Worm (Caenorhabditis elegans): ENCODE data around the gene F31E3.2.

F31E3.2 gene

DNA sequence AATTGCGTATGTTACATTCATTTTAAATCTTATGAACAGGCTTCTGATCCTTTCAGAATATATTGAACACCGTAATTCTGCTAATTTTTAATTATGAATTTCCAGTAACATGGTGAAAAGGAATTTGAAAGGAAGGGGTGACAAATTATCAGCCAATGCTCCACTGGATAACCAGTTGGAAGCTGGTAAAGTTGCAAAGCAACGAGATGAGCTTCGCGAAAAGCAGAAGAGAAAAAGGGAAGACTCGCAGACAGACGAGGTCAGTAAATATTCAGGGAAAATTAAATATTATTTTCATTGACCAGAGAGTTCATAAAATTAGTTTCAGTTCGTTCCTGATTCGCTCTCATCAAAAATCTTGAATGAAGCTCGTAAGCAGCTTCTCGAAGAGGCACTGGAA is 41.9 kb upstream of the F31E3.2 start, which contains the start of gene byn-1:
byn-1 (plus strand) TSS at position 106 of the 400 bp plus-strand sequence.
- no peak for TF ChIP-seq F13H6.1 (tag; optimal IDR thresholded peaks at IDR 0.05)
- no peak for TF ChIP-seq fos-1 (tag; optimal IDR thresholded peaks at IDR 0.05)
- no peak for TF ChIP-seq nhr-10 (tag; optimal IDR thresholded peaks at IDR 0.05)
- TF ChIP-seq ama-1 (optimal IDR thresholded peaks at IDR 0.05) = no peak
- TF ChIP-seq ceh-16 (tag; optimal IDR thresholded peaks at IDR 0.05) = no peak
- TF ChIP-seq sem-4 (tag; optimal IDR thresholded peaks at IDR 0.05) = no peak
- TF ChIP-seq nhr-21 (tag; optimal IDR thresholded peaks at IDR 0.05) = no peak

DNA sequence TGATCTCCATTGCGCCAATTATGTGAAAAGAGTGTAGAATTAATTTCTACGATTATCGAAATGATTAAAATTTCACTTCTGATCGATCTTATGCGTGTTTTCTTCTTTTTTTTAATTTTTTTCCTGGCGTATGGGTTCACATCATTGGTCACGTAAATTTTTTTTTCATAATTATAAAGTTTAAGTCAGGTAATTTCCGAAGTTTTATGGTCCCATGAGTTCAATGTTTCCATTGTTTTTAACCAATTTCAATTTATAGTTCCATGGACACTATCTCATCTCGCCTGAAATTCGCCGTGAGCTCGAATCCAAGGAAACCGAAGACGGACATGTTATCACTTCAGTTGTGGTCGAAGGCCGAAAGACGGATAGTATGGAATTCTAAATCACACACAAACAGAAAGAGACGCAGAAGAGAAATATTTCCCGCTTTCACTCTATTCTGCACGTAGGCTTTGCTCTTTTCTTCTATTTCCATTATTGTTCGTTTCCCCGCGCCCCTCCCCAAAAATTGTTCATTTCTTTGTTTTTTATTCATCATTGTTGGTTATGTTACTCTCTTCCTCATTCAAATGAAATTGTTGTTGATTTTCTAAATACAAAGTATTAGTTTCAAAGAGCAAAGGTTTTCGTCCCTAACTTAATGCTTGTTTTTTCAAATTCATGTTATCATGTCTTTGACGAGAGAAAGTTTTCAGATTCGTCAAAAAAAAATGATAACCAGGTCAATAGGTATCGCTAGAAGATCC is 38.3 kb upstream of the F31E3.2 start, which contains the start of the genes F57B9.8 and coq-2:
F57B9.8 (minus strand) TSS at position 51 of the 749 bp plus-strand sequence.
coq-2 (plus strand) TSS at position 699 of the 749 bp plus-strand sequence.
- TF ChIP-seq C34F6.9 (tag; optimal IDR thresholded peaks at IDR 0.05) (peak; percentile 2), nhr-6 (tag; optimal IDR thresholded peaks at IDR 0.05) (no peak), dmd-4 (tag; optimal IDR thresholded peaks at IDR 0.05) (no peak)

- TF ChIP-seq ceh-82 (tag; optimal IDR thresholded peaks at IDR 0.05) (no peak), unc-39 (tag; optimal IDR thresholded peaks at IDR 0.05) (no peak)
These were observed 34.3 kb upstream of the F31E3.2 start, which contains the start of gene F57B9.3 for ce11 chrIII:6939523-6939922. TSS of gene F57B9.3 (plus strand) at chrIII:6939823.

ce11 chrIII:6945319-6945718 is 28.5 kb upstream of the F31E3.2 start:
- TF ChIP-seq nhr-10 (tag; optimal IDR thresholded peaks at IDR 0.05) = no peak
- no peak for TF ChIP-seq nhr-77 (tag; optimal IDR thresholded peaks at IDR 0.05)

- peak; percentile 7 for TF ChIP-seq sem-4 (tag; optimal IDR thresholded peaks at IDR 0.05)
- peak; percentile 30 for TF ChIP-seq nhr-21 (tag; optimal IDR thresholded peaks at IDR 0.05)
- TF ChIP-seq ama-1 (optimal IDR thresholded peaks at IDR 0.05) = no peak
- TF ChIP-seq unc-39 (tag; optimal IDR thresholded peaks at IDR 0.05) = no peak
- no peak for TF ChIP-seq nhr-237 (tag; optimal IDR thresholded peaks at IDR 0.05)
These were observed 28.0 kb upstream of the F31E3.2 start, which contains the start of gene abu-13 for ce11 chrIII:6945747-6946146. TSS of gene abu-13 (minus strand) at chrIII:6945898.

DNA sequence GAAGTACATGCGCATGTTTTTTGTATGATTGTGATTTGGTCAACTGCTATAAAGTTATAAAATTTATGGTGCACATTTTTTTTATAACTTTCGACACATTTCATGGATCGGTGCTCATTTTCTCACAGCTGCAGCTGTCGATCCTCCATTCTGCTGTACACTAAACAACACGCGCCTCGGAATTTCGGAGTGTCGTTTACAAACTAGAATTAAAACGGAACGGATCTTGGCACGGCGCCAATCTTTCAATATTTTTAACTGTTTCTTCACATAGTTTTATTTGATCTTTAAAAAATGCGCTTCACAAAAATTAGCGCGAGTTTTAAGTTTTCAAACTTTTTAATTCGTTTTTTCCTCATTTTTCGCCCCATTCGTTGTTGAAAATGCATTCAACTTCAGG is 27.4 kb upstream of the F31E3.2 start, which contains the start of gene let-711:
let-711 (plus strand) TSS at position 337 of the 400 bp plus-strand sequence.
- peak; percentile 20 for TF ChIP-seq unc-55 (GFP tag; optimal IDR thresholded peaks at IDR 0.05)
- TF ChIP-seq alr-1 (tag; optimal IDR thresholded peaks at IDR 0.05) = no peak
- peak in 1 of 2 experiments; percentile 37 for TF ChIP-seq lsy-2 (tag; optimal IDR thresholded peaks at IDR 0.05)
- no peak for TF ChIP-seq sma-9 (GFP tag; optimal IDR thresholded peaks at IDR 0.05)
- TF ChIP-seq sma-9 (tag; optimal IDR thresholded peaks at IDR 0.05) = no peak
- peak; percentile 26 for TF ChIP-seq C34F6.9 (tag; optimal IDR thresholded peaks at IDR 0.05)

ce11 chrIII:6947896-6948295 is 25.9 kb upstream of the F31E3.2 start:
- TF ChIP-seq aly-2 (tag; optimal IDR thresholded peaks at IDR 0.05) (no peak), F13H6.1 (tag; optimal IDR thresholded peaks at IDR 0.05) (peak; percentile 7), sem-4 (tag; optimal IDR thresholded peaks at IDR 0.05) (peak; percentile 31), ztf-11 (tag; optimal IDR thresholded peaks at IDR 0.05) (no peak), elt-1 (tag; optimal IDR thresholded peaks at IDR 0.05) (no peak), nhr-25 (tag; optimal IDR thresholded peaks at IDR 0.05) (no peak), fos-1 (tag; optimal IDR thresholded peaks at IDR 0.05) (peak; percentile 17), C34F6.9 (tag; optimal IDR thresholded peaks at IDR 0.05) (peak; percentile 12)

DNA sequence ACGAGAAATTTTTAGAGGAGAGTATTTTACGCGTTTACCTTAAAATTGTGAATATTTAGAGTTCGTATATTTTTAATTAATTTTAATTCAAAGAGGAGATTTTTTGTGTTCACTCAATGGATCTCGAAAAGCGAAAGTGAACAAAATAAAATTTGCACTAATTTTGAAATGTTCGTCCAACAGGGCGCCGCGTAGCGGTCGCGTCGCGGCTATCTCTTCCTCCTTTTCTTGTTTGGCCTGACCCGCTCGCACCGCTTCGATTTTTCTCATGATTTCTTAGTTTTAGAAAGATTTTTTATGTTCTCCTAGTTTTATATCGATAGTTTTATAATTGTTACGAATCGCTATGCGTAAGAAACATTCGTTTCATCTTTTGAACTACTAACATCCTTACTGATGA is 22.3 kb upstream of the F31E3.2 start:
- no peak for TF ChIP-seq nhr-77 (tag; optimal IDR thresholded peaks at IDR 0.05)
- TF ChIP-seq unc-55 (GFP tag; optimal IDR thresholded peaks at IDR 0.05) = peak; percentile 32
- peak in 1 of 2 experiments; percentile 41 for TF ChIP-seq lsy-2 (tag; optimal IDR thresholded peaks at IDR 0.05)
- peak; percentile 43 for TF ChIP-seq blmp-1 (tag; optimal IDR thresholded peaks at IDR 0.05; ENCODE audit: insufficient read depth)
- TF ChIP-seq C34F6.9 (tag; optimal IDR thresholded peaks at IDR 0.05) = peak; percentile 59

Measured in whole organism, L2 larva.